Worm (Caenorhabditis elegans): Measurements from ENCODE around the gene skih-2.
"Not testable (repeated sequence)": the region's sequence is repeated elsewhere in the genome, so short reads cannot be mapped to it uniquely, and the experiment has no call there.

Gene skih-2

ce11 chrIV:11154425-11155114 is 12.4 kb upstream of the skih-2 start, which contains the start of gene C08F8.3:
Gene C08F8.3 (plus strand): TSS chrIV:11155044.
- TF ChIP-seq hmg-4 (GFP tag; optimal IDR thresholded peaks at IDR 0.05); pes-1 (GFP tag; IDR thresholded peaks at IDR 0.05); tra-4 (tag; optimal IDR thresholded peaks at IDR 0.05): not testable (repeated sequence)

ce11 chrIV:11150844-11151243 is 8.7 kb upstream of the skih-2 start, which contains the start of gene C08F8.2:
Gene C08F8.2 (plus strand): TSS chrIV:11150997.
- no peak for TF ChIP-seq ama-1 (optimal IDR thresholded peaks at IDR 0.05)
- no peak for TF ChIP-seq hmg-4 (GFP tag; optimal IDR thresholded peaks at IDR 0.05)
- TF ChIP-seq ceh-13 (GFP tag; optimal IDR thresholded peaks at IDR 0.05), result no peak
- TF ChIP-seq pes-1 (GFP tag; IDR thresholded peaks at IDR 0.05), result no peak
- no peak for TF ChIP-seq scrt-1 (GFP tag; IDR thresholded peaks at IDR 0.05)
- no peak for TF ChIP-seq tra-4 (tag; optimal IDR thresholded peaks at IDR 0.05)
- TF ChIP-seq hmbx-1 (tag; optimal IDR thresholded peaks at IDR 0.05), result no peak
- no peak for TF ChIP-seq tbx-11 (GFP tag; IDR thresholded peaks at IDR 0.05)
- TF ChIP-seq aly-1 (tag; optimal IDR thresholded peaks at IDR 0.05), result no peak
- no peak for TF ChIP-seq flt-1 (GFP tag; IDR thresholded peaks at IDR 0.05)
- TF ChIP-seq tbx-37 (GFP tag; conservative IDR thresholded peaks at IDR 0.05), result no peak
- TF ChIP-seq ceh-36 (tag; optimal IDR thresholded peaks at IDR 0.05), result no peak
- no peak for TF ChIP-seq B0310.2 (tag; optimal IDR thresholded peaks at IDR 0.05)
- no peak for TF ChIP-seq hnd-1 (tag; optimal IDR thresholded peaks at IDR 0.05)
- no peak for TF ChIP-seq F13C5.2 (tag; optimal IDR thresholded peaks at IDR 0.05)
- TF ChIP-seq sea-1 (GFP tag; conservative IDR thresholded peaks at IDR 0.05), result no peak
- no peak for TF ChIP-seq ets-7 (tag; optimal IDR thresholded peaks at IDR 0.05)

- TF ChIP-seq F13C5.2 (tag; optimal IDR thresholded peaks at IDR 0.05), result peak; percentile 62
- TF ChIP-seq sea-1 (GFP tag; conservative IDR thresholded peaks at IDR 0.05), result no peak
- TF ChIP-seq scrt-1 (GFP tag; IDR thresholded peaks at IDR 0.05), result no peak
- TF ChIP-seq pes-1 (GFP tag; IDR thresholded peaks at IDR 0.05), result peak; percentile 50; the same call in 1 of the 2 replicates
- TF ChIP-seq flt-1 (GFP tag; IDR thresholded peaks at IDR 0.05), result 0 out of 2 replicates have a peak, but pooled peaks have one; percentile 15
- no peak for TF ChIP-seq aly-1 (tag; optimal IDR thresholded peaks at IDR 0.05)
Observed at ce11 chrIV:11149454-11150163, 7.4 kb upstream of the skih-2 start, which contains the start of the genes F01G4.6 and pfd-1. Gene F01G4.6 (minus strand): TSS chrIV:11149504. Gene pfd-1 (plus strand): TSS chrIV:11150113.

ce11 chrIV:11148788-11149366 is 6.7 kb upstream of the skih-2 start:
- TF ChIP-seq hmg-4 (GFP tag; optimal IDR thresholded peaks at IDR 0.05), result peak; percentile 31
- TF ChIP-seq B0310.2 (tag; optimal IDR thresholded peaks at IDR 0.05), result no peak

ce11 chrIV:11146962-11147470 is 4.9 kb upstream of the skih-2 start, which contains the start of gene pigq-1:
Gene pigq-1 (minus strand): TSS chrIV:11147247.
- TF ChIP-seq tra-4 (tag; optimal IDR thresholded peaks at IDR 0.05) (no peak), ama-1 (optimal IDR thresholded peaks at IDR 0.05) (no peak), F13C5.2 (tag; optimal IDR thresholded peaks at IDR 0.05) (no peak), sea-1 (GFP tag; conservative IDR thresholded peaks at IDR 0.05) (no peak), hmbx-1 (tag; optimal IDR thresholded peaks at IDR 0.05) (no peak), tbx-37 (GFP tag; conservative IDR thresholded peaks at IDR 0.05) (no peak), ceh-36 (tag; optimal IDR thresholded peaks at IDR 0.05) (no peak), scrt-1 (GFP tag; IDR thresholded peaks at IDR 0.05) (no peak), flt-1 (GFP tag; IDR thresholded peaks at IDR 0.05) (no peak), aly-1 (tag; optimal IDR thresholded peaks at IDR 0.05) (no peak), ceh-13 (GFP tag; optimal IDR thresholded peaks at IDR 0.05) (no peak), hnd-1 (tag; optimal IDR thresholded peaks at IDR 0.05) (no peak), pes-1 (GFP tag; IDR thresholded peaks at IDR 0.05) (no peak)

- no peak for TF ChIP-seq flt-1 (GFP tag; IDR thresholded peaks at IDR 0.05)
- TF ChIP-seq tra-4 (tag; optimal IDR thresholded peaks at IDR 0.05), result no peak
- no peak for TF ChIP-seq hnd-1 (tag; optimal IDR thresholded peaks at IDR 0.05)
- TF ChIP-seq hmbx-1 (tag; optimal IDR thresholded peaks at IDR 0.05), result no peak
Observed at ce11 chrIV:11146492-11146891, 4.3 kb upstream of the skih-2 start.

- TF ChIP-seq ceh-13 (GFP tag; optimal IDR thresholded peaks at IDR 0.05) (no peak), hmg-4 (GFP tag; optimal IDR thresholded peaks at IDR 0.05) (no peak), flt-1 (GFP tag; IDR thresholded peaks at IDR 0.05) (no peak), hmbx-1 (tag; optimal IDR thresholded peaks at IDR 0.05) (no peak), ets-7 (tag; optimal IDR thresholded peaks at IDR 0.05) (no peak), scrt-1 (GFP tag; IDR thresholded peaks at IDR 0.05) (no peak), B0310.2 (tag; optimal IDR thresholded peaks at IDR 0.05) (no peak), hnd-1 (tag; optimal IDR thresholded peaks at IDR 0.05) (no peak), pes-1 (GFP tag; IDR thresholded peaks at IDR 0.05) (no peak), aly-1 (tag; optimal IDR thresholded peaks at IDR 0.05) (no peak), tbx-37 (GFP tag; conservative IDR thresholded peaks at IDR 0.05) (no peak), tra-4 (tag; optimal IDR thresholded peaks at IDR 0.05) (no peak), ceh-36 (tag; optimal IDR thresholded peaks at IDR 0.05) (no peak), tbx-11 (GFP tag; IDR thresholded peaks at IDR 0.05) (no peak), ama-1 (optimal IDR thresholded peaks at IDR 0.05) (no peak)
Observed at ce11 chrIV:11145929-11146339, 3.8 kb upstream of the skih-2 start.
